Fruit fly (Drosophila melanogaster): ENCODE data around the gene CG4367.

The CG4367 gene

DNA sequence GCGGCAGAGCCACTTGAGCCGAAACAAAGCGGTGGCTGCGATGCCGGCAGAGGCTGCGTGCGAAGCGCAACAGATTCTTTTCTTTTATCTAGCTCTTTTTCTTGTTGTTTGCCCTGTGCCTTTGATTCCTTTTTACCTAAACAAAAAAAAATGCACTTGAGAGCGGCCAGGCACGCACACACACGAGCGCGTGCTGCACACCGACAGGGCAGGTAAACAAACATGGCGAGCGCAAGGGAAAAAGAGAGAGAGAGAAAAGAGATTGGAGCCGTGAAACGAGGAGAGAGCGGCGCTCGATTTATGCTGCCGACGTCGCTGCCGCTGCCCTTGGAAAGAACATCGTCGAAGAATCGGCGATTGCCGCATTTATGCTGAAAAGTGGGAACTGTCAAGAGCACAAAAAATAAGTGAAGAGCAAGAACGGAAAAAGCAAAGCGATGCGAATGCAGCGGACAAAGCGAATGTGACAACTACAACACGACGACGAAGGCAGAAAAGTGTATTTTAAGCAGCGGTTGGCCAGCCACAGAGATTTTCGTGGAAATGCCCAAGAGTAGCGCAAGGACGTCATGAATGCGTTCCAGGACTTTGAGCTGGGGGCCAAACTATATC lies 11.8 kb downstream of the CG4367 start:
- TF ChIP-seq ss (GFP tag; optimal IDR thresholded peaks at IDR 0.05) (peak in 1 of 2 experiments; percentile 70), Lpt (GFP tag; optimal IDR thresholded peaks at IDR 0.05) (peak; percentile 35), spab (GFP tag; optimal IDR thresholded peaks at IDR 0.05) (no peak), Smox (GFP tag; optimal IDR thresholded peaks at IDR 0.05) (no peak), CG15336 (GFP tag; IDR thresholded peaks at IDR 0.05) (0 out of 2 replicates have a peak, but pooled peaks have one; percentile 10), CG6854 (GFP tag; optimal IDR thresholded peaks at IDR 0.05) (peak; percentile 53)

DNA sequence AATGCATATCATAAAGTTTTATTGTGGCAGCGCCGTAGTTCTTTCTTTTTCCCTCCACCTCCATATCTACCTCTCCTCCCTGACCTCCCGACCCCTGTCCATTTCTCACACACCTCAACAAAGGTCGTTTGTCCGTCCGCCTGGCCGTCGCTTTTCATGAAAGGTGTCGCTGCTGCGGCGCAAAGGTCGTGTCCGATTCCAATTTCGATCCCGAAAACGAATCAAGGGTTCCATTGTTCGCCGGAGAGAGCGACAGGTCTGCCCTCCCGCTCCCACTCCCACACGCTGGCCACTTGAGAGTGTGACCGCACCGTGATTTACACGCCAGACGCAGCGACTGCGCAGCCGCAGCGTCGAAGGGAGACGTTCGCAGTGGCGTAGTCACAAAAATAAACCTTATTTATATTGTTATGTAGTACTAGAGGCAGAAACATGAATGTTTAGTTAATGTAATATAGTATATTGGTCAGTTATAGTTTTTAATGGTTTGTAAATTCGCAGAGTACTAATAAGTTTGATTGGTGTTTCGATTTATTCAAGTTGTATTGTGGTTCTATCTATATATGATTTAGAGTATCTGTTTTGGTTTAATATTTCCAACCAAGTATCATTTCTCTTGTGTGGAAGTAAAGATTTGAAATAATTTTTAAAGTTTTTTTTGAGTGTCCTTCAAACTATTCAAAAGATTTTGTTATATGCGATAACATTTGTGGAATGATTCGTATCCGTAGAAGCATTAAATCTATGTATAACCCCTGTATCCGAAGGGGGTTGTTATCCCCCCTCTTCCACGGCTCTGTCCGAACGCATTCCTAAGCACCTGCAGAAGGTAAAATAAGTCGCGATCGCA lies 12.5 kb downstream of the CG4367 start:
- TF ChIP-seq CG32006 (GFP tag; optimal IDR thresholded peaks at IDR 0.05): no peak
- TF ChIP-seq fkh (GFP tag; optimal IDR thresholded peaks at IDR 0.05): no peak
- no peak for TF ChIP-seq Hr38 (GFP tag; optimal IDR thresholded peaks at IDR 0.05)
- TF ChIP-seq ss (GFP tag; optimal IDR thresholded peaks at IDR 0.05): peak; percentile 75 to 84
- TF ChIP-seq CG10669 (GFP tag; optimal IDR thresholded peaks at IDR 0.05): peak; percentile 83
- peak; percentile 90 for TF ChIP-seq CG6808 (GFP tag; optimal IDR thresholded peaks at IDR 0.05)
- peak; percentile 83 for TF ChIP-seq CG6792 (GFP tag; optimal IDR thresholded peaks at IDR 0.05)
- TF ChIP-seq CG16779 (tag; optimal IDR thresholded peaks at IDR 0.05): peak; percentile 8
- TF ChIP-seq Blimp-1 (GFP tag; optimal IDR thresholded peaks at IDR 0.05): peak; percentile 48
- no peak for TF ChIP-seq eg (GFP tag; IDR thresholded peaks at IDR 0.05)
- no peak for TF ChIP-seq CG8319 (GFP tag; optimal IDR thresholded peaks at IDR 0.05)
- TF ChIP-seq CG11902 (GFP tag; optimal IDR thresholded peaks at IDR 0.05): peak; percentile 82
- TF ChIP-seq salr (GFP tag; optimal IDR thresholded peaks at IDR 0.05): peak; percentile 59 to 86
- TF ChIP-seq Met (GFP tag; optimal IDR thresholded peaks at IDR 0.05): no peak
- TF ChIP-seq CG6163 (GFP tag; IDR thresholded peaks at IDR 0.05): peak; percentile 54; the same call in 1 of the 3 replicates
- peak; percentile 86 for TF ChIP-seq CG3032 (tag; optimal IDR thresholded peaks at IDR 0.05)
- TF ChIP-seq CG8632 (GFP tag; optimal IDR thresholded peaks at IDR 0.05): peak; percentile 80
- TF ChIP-seq Eip93F (GFP tag; optimal IDR thresholded peaks at IDR 0.05): no peak
- peak; percentile 86 for TF ChIP-seq CG31627 (GFP tag; optimal IDR thresholded peaks at IDR 0.05)
- no peak for TF ChIP-seq CG6854 (GFP tag; optimal IDR thresholded peaks at IDR 0.05)
- peak; percentile 80 for TF ChIP-seq acj6 (GFP tag; optimal IDR thresholded peaks at IDR 0.05)
- peak; percentile 42 for TF ChIP-seq CG9139 (GFP tag; optimal IDR thresholded peaks at IDR 0.05)
- peak; percentile 69 for TF ChIP-seq CG11762 (GFP tag; optimal IDR thresholded peaks at IDR 0.05; ENCODE audit: insufficient read depth)
- peak; percentile 86 for TF ChIP-seq Sox14 (GFP tag; optimal IDR thresholded peaks at IDR 0.05)
- peak; percentile 92 for TF ChIP-seq fd59A (GFP tag; optimal IDR thresholded peaks at IDR 0.05)
- peak; percentile 78 for TF ChIP-seq dsx (GFP tag; optimal IDR thresholded peaks at IDR 0.05; ENCODE audit: poor library complexity, severe bottlenecking)
- TF ChIP-seq pdm3 (GFP tag; optimal IDR thresholded peaks at IDR 0.05): no peak
- peak; percentile 71 for TF ChIP-seq net (GFP tag; optimal IDR thresholded peaks at IDR 0.05)
- TF ChIP-seq OdsH (GFP tag; optimal IDR thresholded peaks at IDR 0.05): no peak
- TF ChIP-seq cyc (GFP tag; optimal IDR thresholded peaks at IDR 0.05): peak; percentile 81
- TF ChIP-seq Hr39 (GFP tag; optimal IDR thresholded peaks at IDR 0.05): peak; percentile 84
- no peak for TF ChIP-seq CG7368 (GFP tag; optimal IDR thresholded peaks at IDR 0.05)
- peak; percentile 19 for TF ChIP-seq CG4318 (GFP tag; optimal IDR thresholded peaks at IDR 0.05)
- no peak for TF ChIP-seq vri (GFP tag; optimal IDR thresholded peaks at IDR 0.05)
- TF ChIP-seq Sox15 (GFP tag; optimal IDR thresholded peaks at IDR 0.05): peak; percentile 82
- TF ChIP-seq Ets96B (tag; optimal IDR thresholded peaks at IDR 0.05): peak; percentile 83
- TF ChIP-seq lz (GFP tag; optimal IDR thresholded peaks at IDR 0.05): peak; percentile 88
- peak; percentile 89 for TF ChIP-seq topi (GFP tag; optimal IDR thresholded peaks at IDR 0.05)
- TF ChIP-seq CG3919 (GFP tag; optimal IDR thresholded peaks at IDR 0.05): peak; percentile 85
- TF ChIP-seq Gug (GFP tag; IDR thresholded peaks at IDR 0.05): no peak
- peak; percentile 91 for TF ChIP-seq CG10631 (GFP tag; optimal IDR thresholded peaks at IDR 0.05)
- TF ChIP-seq Eip75B (GFP tag; optimal IDR thresholded peaks at IDR 0.05): peak; percentile 90
- TF ChIP-seq Sox102F (GFP tag; optimal IDR thresholded peaks at IDR 0.05): peak; percentile 64

All from whole organism, prepupa.